Fruit fly (Drosophila melanogaster): ENCODE measurements around the gene CG11722.

CG11722 gene

dm6 chr3R:10086683-10087082 is 41.3 kb upstream of the CG11722 start:
- TF ChIP-seq fd96Ca (GFP tag; IDR thresholded peaks at IDR 0.05) (no peak), CG32121 (GFP tag; IDR thresholded peaks at IDR 0.05) (no peak), rn (GFP tag; IDR thresholded peaks at IDR 0.05) (no peak), CG12605 (GFP tag; IDR thresholded peaks at IDR 0.05) (no peak), Pif1B (GFP tag; optimal IDR thresholded peaks at IDR 0.05) (no peak), CG8159 (tag; optimal IDR thresholded peaks at IDR 0.05) (no peak), CG17806 (tag; optimal IDR thresholded peaks at IDR 0.05) (no peak), gl (tag; optimal IDR thresholded peaks at IDR 0.05) (no peak), CG9948 (tag; optimal IDR thresholded peaks at IDR 0.05) (peak; percentile 2)

dm6 chr3R:10086222-10086621 is 40.9 kb upstream of the CG11722 start:
- no peak for TF ChIP-seq Pif1B (GFP tag; optimal IDR thresholded peaks at IDR 0.05)
- TF ChIP-seq gl (tag; optimal IDR thresholded peaks at IDR 0.05), result no peak
- TF ChIP-seq Snoo (tag; optimal IDR thresholded peaks at IDR 0.05), result no peak
- TF ChIP-seq Ets98B (GFP tag; IDR thresholded peaks at IDR 0.05), result no peak
- no peak for TF ChIP-seq CG13204 (GFP tag; optimal IDR thresholded peaks at IDR 0.05)
- TF ChIP-seq CG12605 (GFP tag; IDR thresholded peaks at IDR 0.05), result no peak
- TF ChIP-seq CG32121 (GFP tag; IDR thresholded peaks at IDR 0.05), result no peak
- TF ChIP-seq CG14655 (GFP tag; optimal IDR thresholded peaks at IDR 0.05), result no peak
- TF ChIP-seq CG8159 (tag; optimal IDR thresholded peaks at IDR 0.05), result no peak
- no peak for TF ChIP-seq D1 (tag; optimal IDR thresholded peaks at IDR 0.05)
- no peak for TF ChIP-seq rn (GFP tag; IDR thresholded peaks at IDR 0.05)
- no peak for TF ChIP-seq EcR (GFP tag; optimal IDR thresholded peaks at IDR 0.05)
- TF ChIP-seq Pif1A (GFP tag; optimal IDR thresholded peaks at IDR 0.05), result no peak
- no peak for TF ChIP-seq CG9948 (tag; optimal IDR thresholded peaks at IDR 0.05)
- no peak for TF ChIP-seq CG10348 (GFP tag; IDR thresholded peaks at IDR 0.05)
- TF ChIP-seq CG17806 (tag; optimal IDR thresholded peaks at IDR 0.05), result no peak

dm6 chr3R:10084914-10085313 is 39.6 kb upstream of the CG11722 start:
- TF ChIP-seq CG12605 (GFP tag; IDR thresholded peaks at IDR 0.05), result no peak
- peak; percentile 37 for TF ChIP-seq CG14655 (GFP tag; optimal IDR thresholded peaks at IDR 0.05)
- TF ChIP-seq CG13204 (GFP tag; optimal IDR thresholded peaks at IDR 0.05), result no peak
- peak; percentile 57 for TF ChIP-seq CG15710 (tag; optimal IDR thresholded peaks at IDR 0.05)
- 0 out of 2 replicates have a peak, but pooled peaks have one; percentile 14 for TF ChIP-seq rn (GFP tag; IDR thresholded peaks at IDR 0.05)
- TF ChIP-seq Pif1B (GFP tag; optimal IDR thresholded peaks at IDR 0.05), result no peak
- TF ChIP-seq Pif1A (GFP tag; optimal IDR thresholded peaks at IDR 0.05), result peak; percentile 27
- peak; percentile 41 for TF ChIP-seq CG8159 (tag; optimal IDR thresholded peaks at IDR 0.05)
- TF ChIP-seq CG34367 (tag; optimal IDR thresholded peaks at IDR 0.05), result peak; percentile 46
- peak; percentile 7 for TF ChIP-seq CG8301 (tag; optimal IDR thresholded peaks at IDR 0.05)
- no peak for TF ChIP-seq gl (tag; optimal IDR thresholded peaks at IDR 0.05)
- TF ChIP-seq Snoo (tag; optimal IDR thresholded peaks at IDR 0.05), result peak; percentile 75
- no peak for TF ChIP-seq CG10348 (GFP tag; IDR thresholded peaks at IDR 0.05)
- TF ChIP-seq CG4496 (GFP tag; IDR thresholded peaks at IDR 0.05), result peak; percentile 75
- 0 out of 2 replicates have a peak, but pooled peaks have one; percentile 34 for TF ChIP-seq Ets98B (GFP tag; IDR thresholded peaks at IDR 0.05)
- TF ChIP-seq CG17806 (tag; optimal IDR thresholded peaks at IDR 0.05), result peak; percentile 54
- TF ChIP-seq fd96Ca (GFP tag; IDR thresholded peaks at IDR 0.05), result peak; percentile 69; the same call in 2 of the 3 replicates
- TF ChIP-seq EcR (GFP tag; optimal IDR thresholded peaks at IDR 0.05), result no peak
- no peak for TF ChIP-seq D1 (tag; optimal IDR thresholded peaks at IDR 0.05)
- TF ChIP-seq CG9948 (tag; optimal IDR thresholded peaks at IDR 0.05), result peak; percentile 40
- peak; percentile 39; the same call in 1 of the 2 replicates for TF ChIP-seq CG32121 (GFP tag; IDR thresholded peaks at IDR 0.05)

- TF ChIP-seq Snoo (tag; optimal IDR thresholded peaks at IDR 0.05) (no peak), fd96Ca (GFP tag; IDR thresholded peaks at IDR 0.05) (no peak), EcR (GFP tag; optimal IDR thresholded peaks at IDR 0.05) (peak; percentile 82), CG13204 (GFP tag; optimal IDR thresholded peaks at IDR 0.05) (peak; percentile 24), gl (tag; optimal IDR thresholded peaks at IDR 0.05) (peak; percentile 20), CG32121 (GFP tag; IDR thresholded peaks at IDR 0.05) (no peak), CG34367 (tag; optimal IDR thresholded peaks at IDR 0.05) (no peak), Pif1A (GFP tag; optimal IDR thresholded peaks at IDR 0.05) (no peak), CG4496 (GFP tag; IDR thresholded peaks at IDR 0.05) (0 out of 3 replicates have a peak, but pooled peaks have one; percentile 18), CG8301 (tag; optimal IDR thresholded peaks at IDR 0.05) (no peak), Pif1B (GFP tag; optimal IDR thresholded peaks at IDR 0.05) (no peak), CG8159 (tag; optimal IDR thresholded peaks at IDR 0.05) (peak; percentile 5), CG9948 (tag; optimal IDR thresholded peaks at IDR 0.05) (no peak), CG14655 (GFP tag; optimal IDR thresholded peaks at IDR 0.05) (no peak), rn (GFP tag; IDR thresholded peaks at IDR 0.05) (no peak), D1 (tag; optimal IDR thresholded peaks at IDR 0.05) (no peak), CG17806 (tag; optimal IDR thresholded peaks at IDR 0.05) (no peak), CG12605 (GFP tag; IDR thresholded peaks at IDR 0.05) (peak; percentile 19; the same call in 1 of the 2 replicates), CG10348 (GFP tag; IDR thresholded peaks at IDR 0.05) (no peak), CG15710 (tag; optimal IDR thresholded peaks at IDR 0.05) (peak; percentile 20), Ets98B (GFP tag; IDR thresholded peaks at IDR 0.05) (no peak)
Observed at dm6 chr3R:10084179-10084647, 38.9 kb upstream of the CG11722 start.

- TF ChIP-seq Pif1A (GFP tag; optimal IDR thresholded peaks at IDR 0.05), result no peak
- TF ChIP-seq CG4496 (GFP tag; IDR thresholded peaks at IDR 0.05), result peak; percentile 30; the same call in 1 of the 3 replicates
- TF ChIP-seq CG12605 (GFP tag; IDR thresholded peaks at IDR 0.05), result no peak
Observed at dm6 chr3R:10083077-10083476, 37.7 kb upstream of the CG11722 start.

- TF ChIP-seq CG14655 (GFP tag; optimal IDR thresholded peaks at IDR 0.05) (peak; percentile 66), gl (tag; optimal IDR thresholded peaks at IDR 0.05) (peak; percentile 87), rn (GFP tag; IDR thresholded peaks at IDR 0.05) (peak; percentile 37; the same call in 1 of the 2 replicates), CG8159 (tag; optimal IDR thresholded peaks at IDR 0.05) (peak; percentile 94), Pif1A (GFP tag; optimal IDR thresholded peaks at IDR 0.05) (peak; percentile 79), Pif1B (GFP tag; optimal IDR thresholded peaks at IDR 0.05) (peak; percentile 73), CG4496 (GFP tag; IDR thresholded peaks at IDR 0.05) (peak; percentile 83), D1 (tag; optimal IDR thresholded peaks at IDR 0.05) (peak; percentile 81), CG32121 (GFP tag; IDR thresholded peaks at IDR 0.05) (no peak), CG15710 (tag; optimal IDR thresholded peaks at IDR 0.05) (peak; percentile 93), CG34367 (tag; optimal IDR thresholded peaks at IDR 0.05) (peak; percentile 90), CG8301 (tag; optimal IDR thresholded peaks at IDR 0.05) (peak; percentile 54), CG12605 (GFP tag; IDR thresholded peaks at IDR 0.05) (0 out of 2 replicates have a peak, but pooled peaks have one; percentile 20), CG9948 (tag; optimal IDR thresholded peaks at IDR 0.05) (peak; percentile 94), fd96Ca (GFP tag; IDR thresholded peaks at IDR 0.05) (peak; percentile 82), Snoo (tag; optimal IDR thresholded peaks at IDR 0.05) (peak; percentile 59), Ets98B (GFP tag; IDR thresholded peaks at IDR 0.05) (peak; percentile 31; the same call in 1 of the 2 replicates), CG13204 (GFP tag; optimal IDR thresholded peaks at IDR 0.05) (peak; percentile 78), EcR (GFP tag; optimal IDR thresholded peaks at IDR 0.05) (peak; percentile 37), CG17806 (tag; optimal IDR thresholded peaks at IDR 0.05) (peak; percentile 90), CG10348 (GFP tag; IDR thresholded peaks at IDR 0.05) (no peak)
Observed at dm6 chr3R:10082549-10083075, 37.3 kb upstream of the CG11722 start.
